Worm (Caenorhabditis elegans) whole organism, L4/young adult: Measurements from ENCODE around the gene H20E11.3.

ENCODE experiments used
- W03F9.2 ChIP-seq: fragments of 150-350 bp; optimal IDR thresholded peaks from 2 replicates; lab custom pipeline; 2014; ENCODE audit warnings: missing biosample characterization, missing genetic modification characterization
- dao-5 ChIP-seq: sonication (generic microtip); optimal IDR thresholded peaks from 2 replicates; lab custom pipeline; 2016; ENCODE audit warnings: missing genotype, missing genetic modification characterization, moderate library complexity, missing compliant biosample characterization
- him-1 ChIP-seq: sonication (generic microtip); optimal IDR thresholded peaks from 2 replicates; lab custom pipeline; 2016; ENCODE audit warnings: missing genotype, missing genetic modification reagents, missing genetic modification characterization, missing compliant biosample characterization

ce11 chrIV:6777156-6777555 is 47.5 kb upstream of the H20E11.3 start:
- TF ChIP-seq dao-5 (tag; lab: Kevin White, UChicago), result no peak
- TF ChIP-seq W03F9.2, result no peak
- no peak for TF ChIP-seq him-1 (tag; lab: Kevin White, UChicago)
